Fruit fly (Drosophila melanogaster) whole organism, embryonic: ENCODE results near the gene Nlg4.
A peak's percentile ranks its signal among the peaks of the same experiment; 100 is the strongest.

Experiments used
- CG10462 ChIP-seq: fragments of 200-800 bp; sonication (Bioruptor generic); optimal IDR thresholded peaks from 2 replicates; lab custom pipeline; 2016; ENCODE audit warnings: missing biosample characterization, missing genetic modification characterization
- CG10959 ChIP-seq: fragments of 200-800 bp; sonication (Bioruptor generic); IDR thresholded peaks from 2 replicates; pipeline ENCODE4 v1.3.6; 2022; ENCODE audit warnings: missing biosample characterization, missing genetic modification characterization
- CG11398 ChIP-seq: fragments of 200-800 bp; sonication (Bioruptor generic); optimal IDR thresholded peaks from 2 replicates; lab custom pipeline; 2016; ENCODE audit warnings: missing biosample characterization, missing genetic modification characterization
- CG11504 ChIP-seq: fragments of 200-800 bp; sonication (Bioruptor generic); optimal IDR thresholded peaks from 3 replicates; lab custom pipeline; 2019; ENCODE audit warnings: missing biosample characterization, mild to moderate bottlenecking, missing genetic modification characterization, moderate library complexity
- CG12219 ChIP-seq: fragments of 200-800 bp; sonication (Bioruptor generic); optimal IDR thresholded peaks from 3 replicates; lab custom pipeline; 2018; ENCODE audit warnings: missing biosample characterization, mild to moderate bottlenecking, missing genetic modification characterization
- CG12744 ChIP-seq: fragments of 200-800 bp; sonication (Bioruptor generic); optimal IDR thresholded peaks from 2 replicates; lab custom pipeline; 2016; ENCODE audit warnings: missing biosample characterization, missing genetic modification characterization
- CG13123 ChIP-seq: fragments of 200-800 bp; sonication (Bioruptor generic); optimal IDR thresholded peaks from 2 replicates; lab custom pipeline; 2016; ENCODE audit warnings: missing biosample characterization, missing genetic modification characterization
- CG13296 ChIP-seq: fragments of 200-800 bp; sonication (Bioruptor generic); optimal IDR thresholded peaks from 3 replicates; lab custom pipeline; 2018; ENCODE audit warnings: missing biosample characterization, mild to moderate bottlenecking, missing genetic modification characterization
- CG15514 ChIP-seq: fragments of 200-800 bp; sonication (Bioruptor generic); optimal IDR thresholded peaks from 3 replicates; lab custom pipeline; 2017; ENCODE audit warnings: missing biosample characterization, missing genetic modification characterization, mild to moderate bottlenecking, moderate library complexity, missing genetic modification reagents
- CG16863 ChIP-seq: fragments of 200-800 bp; sonication (Bioruptor generic); optimal IDR thresholded peaks from 3 replicates; lab custom pipeline; 2016; ENCODE audit warnings: missing biosample characterization, missing genetic modification characterization
- CG2712 ChIP-seq: fragments of 200-800 bp; optimal IDR thresholded peaks from 3 replicates; lab custom pipeline; 2019; ENCODE audit warnings: missing biosample characterization, mild to moderate bottlenecking, missing genetic modification characterization, moderate library complexity
- CG2889 ChIP-seq: fragments of 200-800 bp; sonication (Bioruptor generic); IDR thresholded peaks from 3 replicates; pipeline ENCODE4 v1.3.6; 2022; ENCODE audit warnings: missing biosample characterization, missing genetic modification characterization
- CG32772 ChIP-seq: fragments of 200-800 bp; sonication (Bioruptor generic); IDR thresholded peaks from 2 replicates; pipeline ENCODE4 v1.3.6; 2022; ENCODE audit warnings: missing biosample characterization, missing genetic modification characterization
- CG3995 ChIP-seq: fragments of 200-800 bp; sonication (Bioruptor generic); optimal IDR thresholded peaks from 3 replicates; lab custom pipeline; 2016; ENCODE audit warnings: missing biosample characterization, missing genetic modification characterization
- CG4360 ChIP-seq: fragments of 200-800 bp; sonication (Bioruptor generic); IDR thresholded peaks from 2 replicates; pipeline ENCODE4 v1.3.6; 2022; ENCODE audit warnings: missing biosample characterization, missing genetic modification characterization
- CG5953 ChIP-seq: fragments of 200-800 bp; sonication (Bioruptor generic); IDR thresholded peaks from 2 replicates; pipeline ENCODE4 v1.3.6; 2022; ENCODE audit warnings: missing biosample characterization, missing genetic modification characterization
- CG6654 ChIP-seq: fragments of 200-800 bp; sonication (Bioruptor generic); optimal IDR thresholded peaks from 2 replicates; lab custom pipeline; 2017; ENCODE audit warnings: missing biosample characterization, mild to moderate bottlenecking, missing genetic modification characterization
- CG7372 ChIP-seq: fragments of 200-800 bp; sonication (Bioruptor generic); IDR thresholded peaks from 2 replicates; pipeline ENCODE4 v1.3.6; 2022; ENCODE audit warnings: missing biosample characterization, missing genetic modification characterization
- CG7987 ChIP-seq: fragments of 200-800 bp; sonication (Bioruptor generic); optimal IDR thresholded peaks from 2 replicates; lab custom pipeline; 2018; ENCODE audit warnings: missing biosample characterization, mild to moderate bottlenecking, missing genetic modification characterization, moderate library complexity
- CG8089 ChIP-seq: fragments of 200-800 bp; sonication (Bioruptor generic); optimal IDR thresholded peaks from 3 replicates; lab custom pipeline; 2016; ENCODE audit warnings: missing biosample characterization, missing genetic modification characterization
- CG8765 ChIP-seq: fragments of 200-800 bp; sonication (Bioruptor generic); IDR thresholded peaks from 2 replicates; pipeline ENCODE4 v1.3.6; 2022; ENCODE audit warnings: missing biosample characterization, missing genetic modification characterization
- Eip74EF ChIP-seq, 2 experiments: fragments of 200-800 bp in 1 of 2; fragments of >200 bp in 1 of 2; sonication (Bioruptor generic) in 1 of 2; optimal IDR thresholded peaks; 2 replicates each; lab custom pipeline; 2017 to 2019; ENCODE audit warnings: missing biosample characterization in 2 of 2, missing genetic modification characterization in 2 of 2, mild to moderate bottlenecking in 1 of 2, moderate library complexity in 1 of 2
- Ets65A ChIP-seq: fragments of 200-800 bp; sonication (Bioruptor generic); peaks from one replicate; lab custom pipeline; 2016; ENCODE audit warnings: missing biosample characterization, missing genetic modification characterization
- HLH3B ChIP-seq: fragments of 200-800 bp; sonication (Bioruptor generic); IDR thresholded peaks from 2 replicates; pipeline ENCODE4 v1.3.6; 2022; ENCODE audit warnings: missing biosample characterization, missing genetic modification characterization
- Hmx ChIP-seq: fragments of 200-800 bp; sonication (Bioruptor generic); optimal IDR thresholded peaks from 2 replicates; lab custom pipeline; 2016; ENCODE audit warnings: missing biosample characterization, missing genetic modification characterization
- Hr78 ChIP-seq, 2 experiments: fragments of 200-800 bp in 1 of 2; fragments of >200 bp in 1 of 2; sonication (Bioruptor generic) in 1 of 2; optimal IDR thresholded peaks; 2 replicates each; lab custom pipeline; 2017 to 2019; ENCODE audit warnings: missing biosample characterization in 2 of 2, missing genetic modification characterization in 2 of 2, mild to moderate bottlenecking in 1 of 2, moderate library complexity in 1 of 2
- Jarid2 ChIP-seq: fragments of 200-800 bp; sonication (Bioruptor generic); optimal IDR thresholded peaks from 3 replicates; lab custom pipeline; 2017; ENCODE audit warnings: mild to moderate bottlenecking, missing biosample characterization, missing genetic modification reagents, missing genetic modification characterization
- Lpt ChIP-seq: fragments of >200 bp; optimal IDR thresholded peaks from 2 replicates; lab custom pipeline; 2018; ENCODE audit warnings: missing biosample characterization, missing genetic modification characterization
- MBD-R2 ChIP-seq: fragments of 200-800 bp; sonication (Bioruptor generic); IDR thresholded peaks from 2 replicates; pipeline ENCODE4 v1.3.6; 2022; ENCODE audit warnings: missing biosample characterization, missing genetic modification characterization
- Med ChIP-seq: fragments of 200-800 bp; sonication (Bioruptor generic); peaks from one replicate; lab custom pipeline; 2016; ENCODE audit warnings: missing biosample characterization, missing genetic modification characterization, mild to moderate bottlenecking, inconsistent platforms, moderate library complexity
- Optix ChIP-seq: fragments of 200-800 bp; sonication (Bioruptor generic); IDR thresholded peaks from 3 replicates; pipeline ENCODE4 v1.3.6; 2022; ENCODE audit warnings: missing biosample characterization, missing genetic modification characterization
- Rfx ChIP-seq: fragments of 200-800 bp; sonication (Bioruptor generic); IDR thresholded peaks from 2 replicates; pipeline ENCODE4 v1.3.6; 2022; ENCODE audit warnings: missing biosample characterization, missing genetic modification characterization
- Stat92E ChIP-seq, 3 experiments: fragments of >200 bp in 2 of 3; fragments of 200-800 bp in 1 of 3; sonication (Bioruptor generic) in 1 of 3; optimal IDR thresholded peaks; 2 replicates each; lab custom pipeline; 2017 to 2019; ENCODE audit warnings: missing biosample characterization in 3 of 3, missing genetic modification characterization in 3 of 3, mild to moderate bottlenecking in 1 of 3, moderate library complexity in 1 of 3
- bab2 ChIP-seq: fragments of 200-800 bp; sonication (Bioruptor generic); optimal IDR thresholded peaks from 2 replicates; lab custom pipeline; 2016; ENCODE audit warnings: missing biosample characterization, missing genetic modification characterization
- bigmax ChIP-seq: fragments of 200-800 bp; sonication (Bioruptor generic); optimal IDR thresholded peaks from 2 replicates; lab custom pipeline; 2018; ENCODE audit warnings: missing biosample characterization, mild to moderate bottlenecking, missing genetic modification characterization
- chm ChIP-seq: fragments of 200-800 bp; sonication (Bioruptor generic); IDR thresholded peaks from 2 replicates; pipeline ENCODE4 v1.3.6; 2022; ENCODE audit warnings: missing biosample characterization, missing genetic modification characterization
- da ChIP-seq: fragments of 200-800 bp; sonication (Bioruptor generic); optimal IDR thresholded peaks from 2 replicates; lab custom pipeline; 2016; ENCODE audit warnings: missing biosample characterization, missing genetic modification characterization
- dmrt99B ChIP-seq: fragments of 200-800 bp; sonication (Bioruptor generic); optimal IDR thresholded peaks from 2 replicates; lab custom pipeline; 2018; ENCODE audit warnings: missing biosample characterization, mild to moderate bottlenecking, missing genetic modification characterization, moderate library complexity
- gsb-n ChIP-seq: fragments of 200-800 bp; sonication (Bioruptor generic); optimal IDR thresholded peaks from 3 replicates; lab custom pipeline; 2018; ENCODE audit warnings: missing biosample characterization, mild to moderate bottlenecking, missing genetic modification characterization
- jumu ChIP-seq: fragments of 200-800 bp; sonication (Bioruptor generic); optimal IDR thresholded peaks from 3 replicates; lab custom pipeline; 2016; ENCODE audit warnings: missing biosample characterization, missing genetic modification characterization
- lov ChIP-seq, 2 experiments: fragments of 200-800 bp in 1 of 2; fragments of >200 bp in 1 of 2; sonication (Bioruptor generic) in 1 of 2; IDR thresholded peaks in 1 of 2; optimal IDR thresholded peaks in 1 of 2; 2 replicates in 1 of 2; 3 replicates in 1 of 2; pipeline versions ENCODE4 v1.3.6 to Lab custom; 2017 to 2022; ENCODE audit warnings: missing biosample characterization in 1 of 2, missing genetic modification characterization in 1 of 2
- luna ChIP-seq: fragments of 200-800 bp; sonication (Bioruptor generic); optimal IDR thresholded peaks from 2 replicates; lab custom pipeline; 2016; ENCODE audit warnings: missing biosample characterization, missing genetic modification characterization
- mirr ChIP-seq: fragments of 200-800 bp; sonication (Bioruptor generic); optimal IDR thresholded peaks from 3 replicates; lab custom pipeline; 2018; ENCODE audit warnings: missing biosample characterization, mild to moderate bottlenecking, missing genetic modification characterization
- odd ChIP-seq: fragments of 200-800 bp; sonication (Bioruptor generic); optimal IDR thresholded peaks from 2 replicates; lab custom pipeline; 2017; ENCODE audit warnings: missing biosample characterization, mild to moderate bottlenecking, missing genetic modification characterization
- p53 ChIP-seq: fragments of 200-800 bp; sonication (Bioruptor generic); optimal IDR thresholded peaks from 2 replicates; lab custom pipeline; 2016; ENCODE audit warnings: missing biosample characterization, missing genetic modification characterization
- psq ChIP-seq: fragments of 200-800 bp; sonication (Bioruptor generic); optimal IDR thresholded peaks from 2 replicates; lab custom pipeline; 2017; ENCODE audit warnings: missing biosample characterization, missing genetic modification characterization
- sens ChIP-seq: fragments of 200-800 bp; sonication (Bioruptor generic); peaks from one replicate; lab custom pipeline; 2016; ENCODE audit warnings: missing biosample characterization, missing genetic modification characterization
- sisA ChIP-seq: fragments of 200-800 bp; sonication (Bioruptor generic); IDR thresholded peaks from 2 replicates; pipeline ENCODE4 v1.3.6; 2022; ENCODE audit warnings: missing biosample characterization, missing genetic modification characterization
- sob ChIP-seq: fragments of 200-800 bp; sonication (Bioruptor generic); IDR thresholded peaks from 2 replicates; pipeline ENCODE4 v1.3.6; 2022; ENCODE audit warnings: missing biosample characterization, missing genetic modification characterization

Gene Nlg4

DNA sequence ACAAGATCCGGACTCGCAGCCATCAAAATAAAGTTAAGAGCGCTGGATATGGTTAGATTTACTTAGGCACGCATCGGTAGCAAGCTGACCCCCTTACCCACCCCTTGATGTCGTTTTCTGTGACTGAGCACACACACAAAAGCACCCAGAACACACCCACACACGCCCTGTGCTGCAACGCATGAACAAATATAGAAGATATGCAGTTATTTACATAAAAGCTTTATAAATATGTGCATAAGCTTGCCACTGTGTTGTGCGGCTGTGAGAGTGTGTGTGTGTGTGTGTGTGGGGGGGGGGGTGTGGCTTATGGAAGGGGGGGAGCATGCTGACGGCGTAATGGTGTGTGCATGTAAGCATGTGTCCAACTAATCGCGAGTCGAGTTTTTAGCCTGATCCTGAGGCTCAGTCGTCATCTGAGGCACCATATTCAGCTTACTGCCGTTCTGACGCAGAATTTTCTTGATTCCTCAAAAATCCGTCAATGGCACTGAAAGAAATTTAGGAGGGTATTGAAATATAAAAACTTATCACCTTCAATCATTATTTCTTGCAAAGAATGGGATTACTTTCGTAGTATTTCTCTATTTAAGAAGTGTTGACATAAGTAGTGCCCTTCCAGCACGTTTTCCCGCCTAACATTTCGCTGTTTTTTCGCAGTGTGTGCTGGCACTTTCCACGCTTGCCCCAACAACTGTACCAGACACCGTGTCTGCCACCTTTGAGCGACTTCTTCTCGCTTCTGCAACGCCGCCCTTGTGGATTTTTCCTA is 81.3 kb downstream of the Nlg4 start (continued):
- TF ChIP-seq CG13123 (peak; percentile 43), Optix (GFP tag; lab: Robert Waterston, UW) (peak; percentile 50; the same call in 2 of the 3 replicates), mirr (no peak), gsb-n (peak; percentile 79), CG11504 (peak; percentile 66), CG7987 (GFP tag; lab: Kevin White, UChicago) (peak; percentile 92), sob (GFP tag; lab: Robert Waterston, UW) (peak; percentile 53), CG6654 (GFP tag; lab: Kevin White, UChicago) (no peak), dmrt99B (tag; lab: Kevin White, UChicago) (peak; percentile 69), CG11398 (GFP tag; lab: Kevin White, UChicago) (peak; percentile 75), luna (GFP tag; lab: Kevin White, UChicago) (no peak), Ets65A (GFP tag; lab: Kevin White, UChicago) (peak; percentile 38), CG3995 (GFP tag; lab: Kevin White, UChicago) (no peak), CG12744 (no peak), CG12219 (GFP tag; lab: Kevin White, UChicago) (peak; percentile 44), CG8089 (peak; percentile 60), Rfx (no peak), bab2 (GFP tag; lab: Kevin White, UChicago) (peak; percentile 81), odd (GFP tag; lab: Kevin White, UChicago) (peak; percentile 40), chm (GFP tag; lab: Robert Waterston, UW) (peak; percentile 89; the same call in 1 of the 2 replicates), CG13296 (no peak), sisA (GFP tag; lab: Robert Waterston, UW) (peak; percentile 42), bigmax (no peak), CG7372 (GFP tag; lab: Robert Waterston, UW) (peak; percentile 29; the same call in 1 of the 2 replicates), Lpt (GFP tag; lab: Kevin White, UChicago) (no peak), HLH3B (GFP tag; lab: Robert Waterston, UW) (peak; percentile 60; the same call in 1 of the 2 replicates), CG32772 (GFP tag; lab: Robert Waterston, UW) (no peak), sens (peak; percentile 35), CG2889 (GFP tag; lab: Robert Waterston, UW) (no peak), jumu (GFP tag; lab: Kevin White, UChicago) (peak; percentile 47), CG4360 (GFP tag; lab: Robert Waterston, UW) (peak; percentile 45; the same call in 1 of the 2 replicates), CG2712 (tag; lab: Kevin White, UChicago) (peak; percentile 46), MBD-R2 (GFP tag; lab: Robert Waterston, UW) (no peak), CG10959 (GFP tag; lab: Robert Waterston, UW) (peak; percentile 64), CG8765 (GFP tag; lab: Robert Waterston, UW) (no peak), p53 (peak; percentile 10), lov (optimal IDR thresholded peaks at IDR 0.05; lab: Kevin White, UChicago) (no peak), lov (GFP tag; IDR thresholded peaks at IDR 0.05; lab: Robert Waterston, UW) (peak; percentile 86), Hr78 (GFP tag; optimal IDR thresholded peaks at IDR 0.05; lab: Kevin White, UChicago) (peak in 1 of 2 experiments; percentile 43), Jarid2 (GFP tag; lab: Kevin White, UChicago) (peak; percentile 59), CG15514 (no peak), Med (peak; percentile 92), da (GFP tag; lab: Kevin White, UChicago) (no peak), CG10462 (GFP tag; lab: Kevin White, UChicago) (no peak), Eip74EF (GFP tag; optimal IDR thresholded peaks at IDR 0.05; lab: Kevin White, UChicago) (peak in 1 of 2 experiments; percentile 40), Stat92E (GFP tag; optimal IDR thresholded peaks at IDR 0.05; lab: Kevin White, UChicago) (no peak), CG16863 (peak; percentile 53), Hmx (GFP tag; lab: Kevin White, UChicago) (no peak), psq (GFP tag; lab: Kevin White, UChicago) (peak; percentile 57), CG5953 (GFP tag; lab: Robert Waterston, UW) (peak; percentile 78)
